Fruit fly (Drosophila melanogaster) whole organism, adult: ENCODE results near the gene SPoCk.
A peak's percentile ranks its signal among the peaks of the same experiment; 100 is the strongest.

ENCODE experiments used
- CG12768 ChIP-seq: fragments of 200-800 bp; sonication (Bioruptor generic); optimal IDR thresholded peaks from 2 replicates; lab custom pipeline; 2017; ENCODE audit warnings: missing biosample characterization, missing genetic modification characterization, mild to moderate bottlenecking, moderate library complexity, missing genetic modification reagents
- Clk ChIP-seq: fragments of 200-800 bp; sonication (Bioruptor generic); optimal IDR thresholded peaks from 2 replicates; lab custom pipeline; 2017; ENCODE audit warnings: missing biosample characterization, missing genetic modification characterization
- Hr96 ChIP-seq: fragments of 200-800 bp; sonication (Bioruptor generic); optimal IDR thresholded peaks from 2 replicates; lab custom pipeline; 2016; ENCODE audit warnings: missing biosample characterization, missing genetic modification characterization
- kay ChIP-seq: fragments of 200-800 bp; sonication (Bioruptor generic); peaks from one replicate; lab custom pipeline; 2016; ENCODE audit warnings: missing biosample characterization, missing genetic modification characterization, borderline replicate concordance

dm6 chr3L:22727739-22728335 lies 21.4 kb upstream of the SPoCk start, which contains the start of the genes CG14450 and CG11367:
- TF ChIP-seq Hr96: no peak
- TF ChIP-seq kay (GFP tag; lab: Kevin White, UChicago): no peak
- TF ChIP-seq CG12768 (GFP tag; lab: Kevin White, UChicago): peak; percentile 19
- no peak for TF ChIP-seq Clk (GFP tag; lab: Kevin White, UChicago)
